Worm (Caenorhabditis elegans): Measurements from ENCODE around the gene gar-2.

The gar-2 gene

DNA sequence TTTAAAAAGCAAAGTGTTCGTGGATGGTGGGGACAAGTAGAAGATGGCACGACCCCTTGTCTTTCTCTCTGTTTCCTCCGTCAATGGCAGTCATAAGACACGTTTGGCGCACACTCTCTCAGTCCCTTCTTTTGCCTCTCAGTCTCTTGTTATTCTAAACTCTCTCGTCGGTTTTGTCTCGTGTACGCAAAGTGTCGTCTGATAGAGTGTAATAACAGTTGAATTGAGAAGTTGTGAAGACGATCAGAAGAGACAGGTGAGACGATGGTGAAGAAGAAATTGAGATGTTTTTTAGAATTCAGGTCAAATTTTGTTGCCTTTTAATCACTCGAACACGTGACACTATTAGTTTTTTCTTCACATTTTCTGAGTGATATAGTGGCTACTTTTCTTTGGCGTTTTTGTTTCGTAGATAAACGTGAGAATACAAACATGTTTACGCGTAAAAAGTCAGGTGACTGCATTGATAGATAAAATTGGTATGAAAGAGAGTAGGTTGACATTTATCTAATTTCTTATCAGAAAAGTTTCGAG, 6.0 kb upstream of the gar-2 start, which contains the start of gene F47D12.9 (continued):
- peak; percentile 62; the same call in 1 of the 2 replicates for TF ChIP-seq dox-1 (GFP tag; IDR thresholded peaks at IDR 0.05)
- TF ChIP-seq cebp-1 (GFP tag; IDR thresholded peaks at IDR 0.05), result no peak
- peak; percentile 74 for TF ChIP-seq cebp-1 (tag; optimal IDR thresholded peaks at IDR 0.05)
- no peak for TF ChIP-seq hrde-1 (tag; optimal IDR thresholded peaks at IDR 0.05; ENCODE audit: borderline replicate concordance)
- TF ChIP-seq nhr-179 (tag; optimal IDR thresholded peaks at IDR 0.05), result no peak
- no peak for TF ChIP-seq attf-6 (GFP tag; IDR thresholded peaks at IDR 0.05)
- TF ChIP-seq tbp1 (GFP tag; optimal IDR thresholded peaks at IDR 0.05), result peak; percentile 20
- TF ChIP-seq nhr-90 (tag; optimal IDR thresholded peaks at IDR 0.05), result no peak
- TF ChIP-seq ceh-27 (GFP tag; optimal IDR thresholded peaks at IDR 0.05), result peak; percentile 78
- TF ChIP-seq chd-7 (tag; optimal IDR thresholded peaks at IDR 0.05), result peak; percentile 14
- TF ChIP-seq attf-5 (GFP tag; optimal IDR thresholded peaks at IDR 0.05), result peak; percentile 82
- peak; percentile 82 for TF ChIP-seq K12H6.12 (tag; optimal IDR thresholded peaks at IDR 0.05)
- TF ChIP-seq tlf-1 (GFP tag; optimal IDR thresholded peaks at IDR 0.05), result peak; percentile 27
- peak; percentile 47; the same call in 1 of the 2 replicates for TF ChIP-seq K11D2.4 (GFP tag; IDR thresholded peaks at IDR 0.05)

DNA sequence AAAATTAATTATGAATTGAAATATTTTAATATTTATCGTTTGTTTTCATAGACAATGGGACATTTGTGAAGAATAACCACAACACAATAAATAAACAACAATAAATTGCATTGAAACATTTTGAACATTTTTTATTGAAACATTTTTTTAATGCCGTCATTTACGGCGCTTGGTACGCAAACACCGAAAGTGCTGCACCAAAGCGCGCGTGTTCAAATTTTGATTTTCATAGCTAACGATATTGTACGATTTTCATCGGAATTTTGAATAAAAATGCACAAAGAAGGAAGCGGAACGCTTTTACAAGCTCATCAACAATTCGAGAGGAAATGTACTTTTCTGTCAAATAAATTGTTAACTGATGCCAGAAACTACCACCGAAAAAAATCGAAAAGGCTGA, 5.4 kb upstream of the gar-2 start:
- TF ChIP-seq dpl-1 (GFP tag; optimal IDR thresholded peaks at IDR 0.05) (peak; percentile 2), F33H1.4 (GFP tag; IDR thresholded peaks at IDR 0.05) (no peak), lin-54 (GFP tag; optimal IDR thresholded peaks at IDR 0.05) (peak; percentile 16)

ce11 chrIII:6307832-6308231, 1.3 kb upstream of the gar-2 start:
- no peak for TF ChIP-seq somi-1 (GFP tag; optimal IDR thresholded peaks at IDR 0.05)
- TF ChIP-seq C06A6.2 (GFP tag; conservative IDR thresholded peaks at IDR 0.05), result no peak
- no peak for TF ChIP-seq ztf-26 (tag; optimal IDR thresholded peaks at IDR 0.05)
- TF ChIP-seq ztf-3 (GFP tag; optimal IDR thresholded peaks at IDR 0.05), result no peak
- no peak for TF ChIP-seq hmg-1.2 (GFP tag; IDR thresholded peaks at IDR 0.05)
- no peak for TF ChIP-seq ekl-4 (GFP tag; IDR thresholded peaks at IDR 0.05)
- TF ChIP-seq ztf-6 (GFP tag; IDR thresholded peaks at IDR 0.05), result no peak
- no peak for TF ChIP-seq ztf-28 (GFP tag; IDR thresholded peaks at IDR 0.05)
- no peak for TF ChIP-seq Y67H2A.10 (GFP tag; conservative IDR thresholded peaks at IDR 0.05)
- TF ChIP-seq F39B2.1 (GFP tag; IDR thresholded peaks at IDR 0.05), result no peak
- TF ChIP-seq egrh-3 (GFP tag; IDR thresholded peaks at IDR 0.05), result no peak
- no peak for TF ChIP-seq ztf-25 (GFP tag; IDR thresholded peaks at IDR 0.05)
- TF ChIP-seq D2030.7 (GFP tag; IDR thresholded peaks at IDR 0.05), result no peak
- TF ChIP-seq fkh-3 (tag; optimal IDR thresholded peaks at IDR 0.05), result no peak
- TF ChIP-seq ceh-79 (tag; optimal IDR thresholded peaks at IDR 0.05), result no peak
- TF ChIP-seq ccch-3 (GFP tag; optimal IDR thresholded peaks at IDR 0.05), result no peak

- TF ChIP-seq snpc-4 (GFP tag; optimal IDR thresholded peaks at IDR 0.05), result no peak
- no peak for TF ChIP-seq snpc-4 (tag; optimal IDR thresholded peaks at IDR 0.05)
- TF ChIP-seq lin-35 (GFP tag; optimal IDR thresholded peaks at IDR 0.05), result peak in 1 of 3 experiments; percentile 16
- no peak for TF ChIP-seq cebp-2 (GFP tag; IDR thresholded peaks at IDR 0.05)
- TF ChIP-seq zim-3 (tag; optimal IDR thresholded peaks at IDR 0.05), result no peak
- no peak for TF ChIP-seq attf-3 (GFP tag; conservative IDR thresholded peaks at IDR 0.05)
- no peak for TF ChIP-seq lag-1 (GFP tag; IDR thresholded peaks at IDR 0.05)
Observed at ce11 chrIII:6310352-6310751, 1.2 kb downstream of the gar-2 start.

Data from whole organism, young adult.